Fruit fly (Drosophila melanogaster) whole organism, embryonic: ENCODE measurements around the gene CG13721.

ENCODE experiments used
- Med ChIP-seq: fragments of 200-800 bp; sonication (Bioruptor generic); peaks from one replicate; lab custom pipeline; 2016; ENCODE audit warnings: missing biosample characterization, missing genetic modification characterization, mild to moderate bottlenecking, inconsistent platforms, moderate library complexity
- crol ChIP-seq: fragments of 200-800 bp; sonication (Bioruptor generic); IDR thresholded peaks from 2 replicates; pipeline ENCODE4 v1.3.6; 2022; ENCODE audit warnings: missing biosample characterization, missing genetic modification characterization
- hbn ChIP-seq: fragments of 200-800 bp; sonication (Bioruptor generic); IDR thresholded peaks from 2 replicates; pipeline ENCODE4 v1.3.6; 2022; ENCODE audit warnings: missing biosample characterization, missing genetic modification characterization; ENCODE audit not compliant: partially characterized antibody

DNA sequence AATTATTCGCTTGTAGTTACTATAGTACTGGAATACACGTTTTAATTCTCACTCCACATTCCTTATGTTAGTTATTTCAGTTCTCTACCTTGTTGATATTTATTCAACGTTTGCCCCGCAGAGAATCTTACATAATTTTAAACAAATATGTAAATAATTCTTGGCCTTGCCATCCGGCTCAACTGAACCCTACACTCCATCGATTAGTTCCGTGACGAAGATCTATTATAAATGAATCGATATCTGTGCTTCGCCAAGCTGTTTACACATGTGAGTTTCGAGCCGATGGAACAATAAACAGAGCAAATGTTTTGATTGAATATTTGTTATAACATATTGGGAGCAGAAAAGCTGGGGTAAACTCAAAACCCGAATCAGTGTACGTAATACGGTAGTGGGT, 24.2 kb upstream of the CG13721 start:
- TF ChIP-seq Med (GFP tag; lab: Kevin White, UChicago) = peak; percentile 76
- no peak for TF ChIP-seq hbn (GFP tag; lab: Robert Waterston, UW)
- TF ChIP-seq crol (GFP tag; lab: Robert Waterston, UW) = no peak
